Fruit fly (Drosophila melanogaster) whole organism: ENCODE data around the gene CG42305.

ENCODE experiments used
- CG8478 ChIP-seq: fragments of >200 bp; optimal IDR thresholded peaks from 2 replicates; lab custom pipeline; 2018; ENCODE audit warnings: inconsistent platforms
- EcR ChIP-seq, 2 experiments: fragments of >200 bp; optimal IDR thresholded peaks; 2 replicates each; lab custom pipeline; 2017; ENCODE audit warnings: missing biosample characterization in 2 of 2, missing genetic modification characterization in 2 of 2, missing genetic modification reagents in 2 of 2
- psq ChIP-seq: fragments of >200 bp; optimal IDR thresholded peaks from 2 replicates; lab custom pipeline; 2017

- TF ChIP-seq EcR (GFP tag; optimal IDR thresholded peaks at IDR 0.05; lab: Kevin White, UChicago): no peak
- TF ChIP-seq CG8478 (lab: Kevin White, UChicago): no peak
- no peak for TF ChIP-seq psq
Observed at dm6 chr2L:18805247-18805636, 7.2 kb upstream of the CG42305 start, which contains the start of gene CG43814.
